Fruit fly (Drosophila melanogaster): ENCODE data around the gene CkIIalpha-i1.

Gene CkIIalpha-i1

DNA sequence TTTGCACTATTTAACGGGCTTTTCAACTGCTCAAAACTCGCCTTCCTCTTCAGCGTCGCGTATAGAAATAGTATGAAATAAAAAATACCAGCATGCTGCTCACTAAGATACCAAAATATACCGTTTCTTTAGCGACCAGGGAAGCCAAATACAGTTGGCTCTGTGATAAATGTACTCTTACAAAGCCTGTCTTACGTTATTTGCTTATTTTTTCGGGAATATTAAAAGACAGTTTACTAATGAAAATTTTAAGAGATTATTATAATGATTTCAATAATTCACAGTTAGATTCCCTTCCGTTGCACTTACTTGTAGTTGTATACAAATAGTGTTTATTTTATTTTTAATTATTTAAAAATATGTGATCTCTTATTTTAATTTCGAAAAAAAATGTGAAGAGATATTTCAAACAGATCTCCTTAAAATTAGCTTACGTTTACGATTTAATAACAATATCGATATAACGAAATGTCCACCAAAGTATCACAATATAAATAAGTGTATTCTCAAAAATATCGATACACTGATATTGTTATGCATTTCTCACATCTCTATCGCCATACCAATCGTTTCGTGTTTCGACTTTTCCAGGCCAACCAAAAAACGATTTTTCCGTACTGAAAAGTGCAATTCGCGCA, 9.7 kb downstream of the CkIIalpha-i1 start, which contains the start of the genes DCP2 and dbo (continued):
- TF ChIP-seq gem (tag; optimal IDR thresholded peaks at IDR 0.05) (peak; percentile 82), ewg (GFP tag; optimal IDR thresholded peaks at IDR 0.05) (peak; percentile 4), Lhr (GFP tag; optimal IDR thresholded peaks at IDR 0.05) (peak; percentile 21), run (tag; optimal IDR thresholded peaks at IDR 0.05) (peak; percentile 48), psq (GFP tag; optimal IDR thresholded peaks at IDR 0.05) (no peak), CG11456 (GFP tag; IDR thresholded peaks at IDR 0.05) (peak; percentile 84; the same call in 2 of the 3 replicates), Ets97D (GFP tag; optimal IDR thresholded peaks at IDR 0.05) (no peak), CG32532 (GFP tag; IDR thresholded peaks at IDR 0.05) (peak; percentile 86), Six4 (GFP tag; optimal IDR thresholded peaks at IDR 0.05) (peak; percentile 23), sima (GFP tag; optimal IDR thresholded peaks at IDR 0.05) (no peak), sim (GFP tag; IDR thresholded peaks at IDR 0.05) (no peak), MESR4 (GFP tag; optimal IDR thresholded peaks at IDR 0.05) (no peak), CG30403 (GFP tag; optimal IDR thresholded peaks at IDR 0.05) (peak; percentile 70), CG7928 (GFP tag; optimal IDR thresholded peaks at IDR 0.05) (peak; percentile 87), Ptx1 (GFP tag; IDR thresholded peaks at IDR 0.05) (peak; percentile 62), trh (GFP tag; optimal IDR thresholded peaks at IDR 0.05) (peak; percentile 40), unpg (GFP tag; optimal IDR thresholded peaks at IDR 0.05) (peak; percentile 66), CG18599 (GFP tag; optimal IDR thresholded peaks at IDR 0.05) (peak; percentile 64), corto (GFP tag; optimal IDR thresholded peaks at IDR 0.05) (peak; percentile 8), sna (GFP tag; IDR thresholded peaks at IDR 0.05; ENCODE audit: partially characterized antibody) (peak; percentile 81), CG13775 (GFP tag; optimal IDR thresholded peaks at IDR 0.05) (peak; percentile 52), z (GFP tag; IDR thresholded peaks at IDR 0.05) (no peak), Antp (GFP tag; optimal IDR thresholded peaks at IDR 0.05) (peak; percentile 29), Stat92E (GFP tag; optimal IDR thresholded peaks at IDR 0.05) (no peak), crp (GFP tag; optimal IDR thresholded peaks at IDR 0.05) (no peak), vfl (GFP tag; optimal IDR thresholded peaks at IDR 0.05) (peak; percentile 21), nmo (GFP tag; optimal IDR thresholded peaks at IDR 0.05) (peak; percentile 65), CG8290 (GFP tag; optimal IDR thresholded peaks at IDR 0.05) (no peak), CG8290 (tag; optimal IDR thresholded peaks at IDR 0.05) (peak in 1 of 2 experiments; percentile 52), Mad (GFP tag; optimal IDR thresholded peaks at IDR 0.05) (no peak), CG7745 (tag; optimal IDR thresholded peaks at IDR 0.05) (no peak), rib (GFP tag; IDR thresholded peaks at IDR 0.05) (no peak), CG7786 (GFP tag; optimal IDR thresholded peaks at IDR 0.05) (no peak), CG10209 (GFP tag; optimal IDR thresholded peaks at IDR 0.05) (peak; percentile 65), B-H2 (GFP tag; optimal IDR thresholded peaks at IDR 0.05) (peak; percentile 81), Tbp (GFP tag; optimal IDR thresholded peaks at IDR 0.05) (peak; percentile 10), so (GFP tag; IDR thresholded peaks at IDR 0.05) (0 out of 3 replicates have a peak, but pooled peaks have one; percentile 27), dmrt11E (tag; optimal IDR thresholded peaks at IDR 0.05) (peak; percentile 34), Drgx (GFP tag; IDR thresholded peaks at IDR 0.05) (peak; percentile 65), Mrtf (GFP tag; IDR thresholded peaks at IDR 0.05) (peak; percentile 63; the same call in 2 of the 3 replicates), CoRest (tag; optimal IDR thresholded peaks at IDR 0.05) (peak; percentile 83), CG33213 (GFP tag; optimal IDR thresholded peaks at IDR 0.05) (no peak), B-H1 (GFP tag; IDR thresholded peaks at IDR 0.05) (peak; percentile 51; the same call in 2 of the 3 replicates), bowl (GFP tag; IDR thresholded peaks at IDR 0.05) (no peak), CTCF (GFP tag; optimal IDR thresholded peaks at IDR 0.05) (peak; percentile 32), CG9817 (tag; optimal IDR thresholded peaks at IDR 0.05) (peak; percentile 83), Bdp1 (GFP tag; optimal IDR thresholded peaks at IDR 0.05) (no peak), BEAF-32 (GFP tag; optimal IDR thresholded peaks at IDR 0.05) (peak; percentile 87), hkb (optimal IDR thresholded peaks at IDR 0.05) (no peak), hkb (GFP tag; IDR thresholded peaks at IDR 0.05) (peak; percentile 74), CG12219 (GFP tag; optimal IDR thresholded peaks at IDR 0.05) (no peak)
